Worm (Caenorhabditis elegans) whole organism, L4 larva: ENCODE data around the gene uvs-1.
A peak's percentile ranks its signal among the peaks of the same experiment; 100 is the strongest.

Source experiments
- F37D6.2 ChIP-seq: sonication (generic microtip); optimal IDR thresholded peaks from 2 replicates; lab custom pipeline; 2016; ENCODE audit warnings: mild to moderate bottlenecking, missing genetic modification characterization, missing compliant biosample characterization
- F49E8.2 ChIP-seq: sonication (generic microtip); optimal IDR thresholded peaks from 2 replicates; lab custom pipeline; 2016; ENCODE audit warnings: missing compliant biosample characterization, mild to moderate bottlenecking, missing genetic modification characterization, borderline replicate concordance
- ZK546.5 ChIP-seq, 2 experiments: sonication (generic microtip); optimal IDR thresholded peaks; 2 replicates each; lab custom pipeline; 2017; ENCODE audit warnings: missing biosample characterization in 2 of 2, missing genetic modification characterization in 2 of 2
- arid-1 ChIP-seq: fragments of 200-800 bp; sonication (Bioruptor generic); conservative IDR thresholded peaks from 2 replicates; pipeline ENCODE4 v1.3.6; 2022; ENCODE audit warnings: missing genetic modification reagents, missing genetic modification characterization, missing compliant biosample characterization
- ceh-32 ChIP-seq: sonication (generic microtip); optimal IDR thresholded peaks from 2 replicates; lab custom pipeline; 2016; ENCODE audit warnings: mild to moderate bottlenecking, missing genetic modification characterization, missing compliant biosample characterization; ENCODE audit not compliant: poor library complexity
- ceh-44 ChIP-seq: fragments of 200-800 bp; sonication (Bioruptor generic); IDR thresholded peaks from 2 replicates; pipeline ENCODE4 v1.3.6; 2022; ENCODE audit warnings: missing genetic modification reagents, missing genetic modification characterization, missing compliant biosample characterization
- ces-1 ChIP-seq: fragments of 150-350 bp; sonication (generic microtip); optimal IDR thresholded peaks from 4 replicates; lab custom pipeline; 2014; ENCODE audit warnings: missing biosample characterization, missing genetic modification reagents, missing genetic modification characterization
- ctbp-1 ChIP-seq: fragments of 200-800 bp; sonication (Bioruptor generic); IDR thresholded peaks from 2 replicates; pipeline ENCODE4 v1.3.6; 2022; ENCODE audit warnings: missing genetic modification reagents, missing genetic modification characterization, missing compliant biosample characterization
- daf-12 ChIP-seq: fragments of 150-350 bp; optimal IDR thresholded peaks from 2 replicates; lab custom pipeline; 2014; ENCODE audit warnings: missing biosample characterization, missing genetic modification reagents, missing genetic modification characterization
- daf-19 ChIP-seq: fragments of 200-800 bp; sonication (Bioruptor generic); conservative IDR thresholded peaks from 2 replicates; pipeline ENCODE4 v1.3.6; 2022; ENCODE audit warnings: missing genetic modification characterization, missing compliant biosample characterization
- dmd-6 ChIP-seq: fragments of 200-800 bp; sonication (Bioruptor generic); IDR thresholded peaks from 2 replicates; pipeline ENCODE4 v1.3.6; 2022; ENCODE audit warnings: missing genetic modification reagents, missing genetic modification characterization, missing compliant biosample characterization
- dmd-8 ChIP-seq: fragments of 200-800 bp; sonication (Bioruptor generic); IDR thresholded peaks from 2 replicates; pipeline ENCODE4 v1.3.6; 2022; ENCODE audit warnings: missing genetic modification characterization, missing compliant biosample characterization
- duxl-1 ChIP-seq: sonication (generic microtip); optimal IDR thresholded peaks from 2 replicates; lab custom pipeline; 2016; ENCODE audit warnings: mild to moderate bottlenecking, missing genetic modification characterization, moderate library complexity, missing compliant biosample characterization; ENCODE audit not compliant: poor library complexity
- hlh-11 ChIP-seq: fragments of 200-800 bp; sonication (Bioruptor generic); optimal IDR thresholded peaks from 2 replicates; lab custom pipeline; 2018; ENCODE audit warnings: mild to moderate bottlenecking, missing genetic modification characterization, missing compliant biosample characterization
- hlh-30 ChIP-seq: sonication (generic microtip); optimal IDR thresholded peaks from 2 replicates; lab custom pipeline; 2017; ENCODE audit warnings: antibody characterized with exemption, mild to moderate bottlenecking, missing genetic modification characterization, missing compliant biosample characterization; ENCODE audit not compliant: insufficient read depth
- hmg-1.1 ChIP-seq: fragments of 200-800 bp; sonication (Bioruptor generic); IDR thresholded peaks from 2 replicates; pipeline ENCODE4 v1.3.6; 2022; ENCODE audit warnings: missing genetic modification reagents, missing genetic modification characterization, missing compliant biosample characterization
- lim-7 ChIP-seq: fragments of 200-800 bp; sonication (Bioruptor generic); IDR thresholded peaks from 2 replicates; pipeline ENCODE4 v1.3.6; 2022; ENCODE audit warnings: missing genetic modification characterization, missing compliant biosample characterization
- lin-13 ChIP-seq: fragments of 150-350 bp; optimal IDR thresholded peaks from 2 replicates; lab custom pipeline; 2014; ENCODE audit warnings: missing biosample characterization, missing genetic modification reagents, missing genetic modification characterization
- lin-29 ChIP-seq: fragments of 200-800 bp; sonication (Bioruptor generic); IDR thresholded peaks from 2 replicates; pipeline ENCODE4 v1.3.6; 2022; ENCODE audit warnings: missing genetic modification reagents, missing genetic modification characterization, missing compliant biosample characterization
- mdl-1 ChIP-seq, 2 experiments: fragments of 150-350 bp in 1 of 2; sonication (generic microtip) in 1 of 2; optimal IDR thresholded peaks; 2 replicates each; lab custom pipeline; 2014 to 2017; ENCODE audit warnings: missing biosample characterization in 2 of 2, missing genetic modification characterization in 2 of 2
- mes-2 ChIP-seq: sonication (generic microtip); optimal IDR thresholded peaks from 2 replicates; lab custom pipeline; 2016; ENCODE audit warnings: missing genotype, mild to moderate bottlenecking, missing genetic modification characterization, missing compliant biosample characterization; ENCODE audit not compliant: poor library complexity, severe bottlenecking
- mxl-2 ChIP-seq: fragments of 200-800 bp; sonication (Bioruptor generic); conservative IDR thresholded peaks from 2 replicates; pipeline ENCODE4 v1.3.6; 2022; ENCODE audit warnings: missing genetic modification reagents, missing genetic modification characterization, missing compliant biosample characterization
- mxl-3 ChIP-seq: fragments of 200-800 bp; sonication (Bioruptor generic); optimal IDR thresholded peaks from 2 replicates; lab custom pipeline; 2018; ENCODE audit warnings: mild to moderate bottlenecking, missing genetic modification characterization, missing compliant biosample characterization
- nhr-111 ChIP-seq: fragments of 200-800 bp; sonication (Bioruptor generic); optimal IDR thresholded peaks from 2 replicates; lab custom pipeline; 2018; ENCODE audit warnings: mild to moderate bottlenecking, missing genetic modification characterization, missing compliant biosample characterization
- nhr-237 ChIP-seq: sonication (generic microtip); optimal IDR thresholded peaks from 2 replicates; lab custom pipeline; 2017; ENCODE audit warnings: missing biosample characterization, missing genetic modification characterization
- nhr-48 ChIP-seq: sonication (generic microtip); optimal IDR thresholded peaks from 2 replicates; lab custom pipeline; 2016; ENCODE audit warnings: mild to moderate bottlenecking, missing genetic modification characterization, missing compliant biosample characterization
- pha-4 ChIP-seq, 2 experiments: fragments of 150-350 bp in 1 of 2; fragments of 200-800 bp in 1 of 2; sonication (Bioruptor generic) in 1 of 2; IDR thresholded peaks in 1 of 2; optimal IDR thresholded peaks in 1 of 2; 2 replicates each; pipeline versions ENCODE4 v1.3.6 to Lab custom; 2014 to 2022; ENCODE audit warnings: missing genetic modification characterization in 2 of 2, missing genetic modification reagents in 2 of 2, missing biosample characterization in 1 of 2, missing compliant biosample characterization in 1 of 2
- php-3 ChIP-seq: fragments of 200-800 bp; sonication (Bioruptor generic); IDR thresholded peaks from 2 replicates; pipeline ENCODE4 v1.3.6; 2022; ENCODE audit warnings: missing genetic modification reagents, missing genetic modification characterization, missing compliant biosample characterization
- sdz-12 ChIP-seq: fragments of 200-800 bp; sonication (Bioruptor generic); optimal IDR thresholded peaks from 2 replicates; lab custom pipeline; 2018; ENCODE audit warnings: mild to moderate bottlenecking, missing genetic modification characterization, missing compliant biosample characterization
- spr-1 ChIP-seq: sonication (generic microtip); optimal IDR thresholded peaks from 2 replicates; lab custom pipeline; 2016; ENCODE audit warnings: mild to moderate bottlenecking, missing genetic modification characterization, missing compliant biosample characterization
- tra-1 ChIP-seq: fragments of 200-800 bp; sonication (Bioruptor generic); IDR thresholded peaks from 2 replicates; pipeline ENCODE4 v1.3.6; 2022; ENCODE audit warnings: missing genetic modification reagents, missing genetic modification characterization, missing compliant biosample characterization
- unc-62 ChIP-seq, 3 experiments: fragments of 150-350 bp in 1 of 3; sonication (generic microtip); optimal IDR thresholded peaks in 2 of 3; peaks in 1 of 3; 1 replicate in 1 of 3; 2 replicates in 2 of 3; lab custom pipeline; 2014 to 2017; ENCODE audit warnings: missing biosample characterization in 3 of 3, missing genetic modification characterization in 3 of 3, missing genetic modification reagents in 3 of 3, missing genotype in 1 of 3
- vab-7 ChIP-seq: fragments of 200-800 bp; sonication (Bioruptor generic); IDR thresholded peaks from 2 replicates; pipeline ENCODE4 v1.3.6; 2022; ENCODE audit warnings: missing genetic modification reagents, missing genetic modification characterization, missing compliant biosample characterization
- zfp-2 ChIP-seq: sonication (generic microtip); optimal IDR thresholded peaks from 2 replicates; lab custom pipeline; 2016; ENCODE audit warnings: mild to moderate bottlenecking, missing genetic modification characterization, missing compliant biosample characterization
- zfp-3 ChIP-seq: fragments of 200-800 bp; sonication (Bioruptor generic); conservative IDR thresholded peaks from 2 replicates; pipeline ENCODE4 v1.3.6; 2022; ENCODE audit warnings: missing genetic modification reagents, missing genetic modification characterization, missing compliant biosample characterization
- ztf-11 ChIP-seq: fragments of 150-350 bp; optimal IDR thresholded peaks from 2 replicates; lab custom pipeline; 2014; ENCODE audit warnings: missing biosample characterization, missing genetic modification characterization

The uvs-1 gene

ce11 chrV:7774143-7774595, 29.8 kb downstream of the uvs-1 start, which contains the start of gene grl-10:
Gene grl-10, plus strand, starts transcription at chrV:7774545.
- TF ChIP-seq nhr-48 (tag; lab: Kevin White, UChicago) (peak; percentile 53), dmd-6 (no peak), dmd-8 (GFP tag; lab: Robert Waterston, UW) (no peak), ztf-11 (no peak), ceh-32 (tag; lab: Kevin White, UChicago) (no peak), spr-1 (tag; lab: Kevin White, UChicago) (no peak), hlh-11 (tag; lab: Kevin White, UChicago) (peak; percentile 37), mxl-3 (GFP tag; lab: Kevin White, UChicago) (peak; percentile 58), mes-2 (tag; lab: Kevin White, UChicago) (no peak), mdl-1 (tag; optimal IDR thresholded peaks at IDR 0.05; lab: Kevin White, UChicago) (no peak), php-3 (no peak), lin-13 (GFP tag; lab: Kevin White, UChicago) (no peak), arid-1 (GFP tag; lab: Robert Waterston, UW) (no peak)

- no peak for TF ChIP-seq lim-7
- no peak for TF ChIP-seq F37D6.2 (tag; lab: Kevin White, UChicago)
- no peak for TF ChIP-seq ctbp-1 (GFP tag; lab: Robert Waterston, UW)
- TF ChIP-seq nhr-237 (tag; lab: Kevin White, UChicago): no peak
- no peak for TF ChIP-seq sdz-12
- TF ChIP-seq hlh-30 (tag; lab: Kevin White, UChicago): no peak
- no peak for TF ChIP-seq mxl-2 (GFP tag; lab: Robert Waterston, UW)
- TF ChIP-seq F49E8.2 (tag; lab: Kevin White, UChicago): no peak
- TF ChIP-seq duxl-1 (tag; lab: Kevin White, UChicago): no peak
- TF ChIP-seq mxl-3 (GFP tag; lab: Kevin White, UChicago): no peak
- TF ChIP-seq zfp-2: no peak
- TF ChIP-seq dmd-8 (GFP tag; lab: Robert Waterston, UW): no peak
- no peak for TF ChIP-seq hmg-1.1 (GFP tag; lab: Robert Waterston, UW)
Measured at ce11 chrV:7773647-7774046, 30.4 kb downstream of the uvs-1 start.

ce11 chrV:7770961-7771360, 33.0 kb downstream of the uvs-1 start, which contains the start of gene frpr-3:
Gene frpr-3, plus strand, starts transcription at chrV:7771261.
- TF ChIP-seq lin-29 (GFP tag; lab: Robert Waterston, UW) (no peak), vab-7 (GFP tag; lab: Robert Waterston, UW) (no peak), dmd-6 (no peak), dmd-8 (GFP tag; lab: Robert Waterston, UW) (no peak), nhr-111 (no peak), tra-1 (no peak), ces-1 (GFP tag; lab: Kevin White, UChicago) (no peak), duxl-1 (tag; lab: Kevin White, UChicago) (no peak), ZK546.5 (tag; optimal IDR thresholded peaks at IDR 0.05; lab: Kevin White, UChicago) (no peak), zfp-2 (no peak), ceh-44 (GFP tag; lab: Robert Waterston, UW) (no peak), unc-62 (GFP tag; optimal IDR thresholded peaks at IDR 0.05 in 1 of 2; lab: Kevin White, UChicago) (no peak), unc-62 (tag; optimal IDR thresholded peaks at IDR 0.05; lab: Kevin White, UChicago) (no peak), daf-19 (GFP tag; lab: Robert Waterston, UW) (no peak), zfp-3 (GFP tag; lab: Robert Waterston, UW) (no peak), pha-4 (GFP tag; IDR thresholded peaks at IDR 0.05; lab: Robert Waterston, UW) (no peak), pha-4 (tag; optimal IDR thresholded peaks at IDR 0.05; lab: Kevin White, UChicago) (no peak), mxl-3 (GFP tag; lab: Kevin White, UChicago) (no peak), daf-12 (tag; lab: Kevin White, UChicago) (no peak), ztf-11 (no peak), ctbp-1 (GFP tag; lab: Robert Waterston, UW) (no peak)
- TF ChIP-seq, all 104 proteins: peak for 0
